Fruit fly (Drosophila melanogaster) whole organism, embryonic: ENCODE measurements around the gene CG18301.

Experiments used
- Atf3 ChIP-seq: fragments of 200-800 bp; sonication (Bioruptor generic); optimal IDR thresholded peaks from 3 replicates; lab custom pipeline; 2016; ENCODE audit warnings: missing biosample characterization, missing genetic modification characterization
- Bgb ChIP-seq: fragments of 200-800 bp; sonication (Bioruptor generic); IDR thresholded peaks from 2 replicates; pipeline ENCODE4 v1.3.6; 2022; ENCODE audit warnings: missing biosample characterization, missing genetic modification characterization; ENCODE audit not compliant: partially characterized antibody
- CG10431 ChIP-seq: fragments of 200-800 bp; sonication (Bioruptor generic); optimal IDR thresholded peaks from 3 replicates; lab custom pipeline; 2018; ENCODE audit warnings: missing biosample characterization, mild to moderate bottlenecking, missing genetic modification characterization
- CG10654 ChIP-seq: fragments of 200-800 bp; sonication (Bioruptor generic); optimal IDR thresholded peaks from 2 replicates; lab custom pipeline; 2016; ENCODE audit warnings: missing biosample characterization, missing genetic modification characterization
- CG12104 ChIP-seq: fragments of 200-800 bp; sonication (Bioruptor generic); optimal IDR thresholded peaks from 3 replicates; lab custom pipeline; 2016; ENCODE audit warnings: missing biosample characterization, missing genetic modification characterization
- CG14014 ChIP-seq: fragments of 200-800 bp; sonication (Bioruptor generic); IDR thresholded peaks from 2 replicates; pipeline ENCODE4 v1.3.6; 2022; ENCODE audit warnings: missing biosample characterization, missing genetic modification characterization
- CG17612 ChIP-seq: fragments of 200-800 bp; sonication (Bioruptor generic); IDR thresholded peaks from 2 replicates; pipeline ENCODE4 v1.3.6; 2022; ENCODE audit warnings: missing biosample characterization, missing genetic modification characterization
- CG17829 ChIP-seq: fragments of 200-800 bp; optimal IDR thresholded peaks from 2 replicates; lab custom pipeline; 2019; ENCODE audit warnings: missing biosample characterization, mild to moderate bottlenecking, missing genetic modification characterization, moderate library complexity
- CG2116 ChIP-seq: fragments of 200-800 bp; sonication (Bioruptor generic); optimal IDR thresholded peaks from 3 replicates; lab custom pipeline; 2018; ENCODE audit warnings: missing biosample characterization, mild to moderate bottlenecking, missing genetic modification characterization
- CG32532 ChIP-seq: fragments of 200-800 bp; sonication (Bioruptor generic); IDR thresholded peaks from 2 replicates; pipeline ENCODE4 v1.3.6; 2022; ENCODE audit warnings: missing biosample characterization, missing genetic modification characterization
- CG3281 ChIP-seq: fragments of 200-800 bp; sonication (Bioruptor generic); optimal IDR thresholded peaks from 3 replicates; lab custom pipeline; 2017; ENCODE audit warnings: missing biosample characterization, mild to moderate bottlenecking, missing genetic modification characterization
- CG34376 ChIP-seq: fragments of 200-800 bp; sonication (Bioruptor generic); optimal IDR thresholded peaks from 2 replicates; lab custom pipeline; 2018; ENCODE audit warnings: missing biosample characterization, mild to moderate bottlenecking, missing genetic modification characterization
- CG4360 ChIP-seq: fragments of 200-800 bp; sonication (Bioruptor generic); IDR thresholded peaks from 2 replicates; pipeline ENCODE4 v1.3.6; 2022; ENCODE audit warnings: missing biosample characterization, missing genetic modification characterization
- CG4424 ChIP-seq: fragments of 200-800 bp; sonication (Bioruptor generic); optimal IDR thresholded peaks from 3 replicates; lab custom pipeline; 2016; ENCODE audit warnings: missing biosample characterization, missing genetic modification characterization
- CG9932 ChIP-seq: fragments of 200-800 bp; sonication (Bioruptor generic); IDR thresholded peaks from 2 replicates; pipeline ENCODE4 v1.3.6; 2022; ENCODE audit warnings: missing biosample characterization, missing genetic modification characterization
- CHES-1-like ChIP-seq: fragments of 200-800 bp; sonication (Bioruptor generic); optimal IDR thresholded peaks from 2 replicates; lab custom pipeline; 2016; ENCODE audit warnings: missing biosample characterization, missing genetic modification characterization
- CTCF ChIP-seq: fragments of 200-800 bp; sonication (Bioruptor generic); optimal IDR thresholded peaks from 2 replicates; lab custom pipeline; 2017; ENCODE audit warnings: missing biosample characterization, mild to moderate bottlenecking, missing genetic modification characterization, moderate library complexity
- Dip3 ChIP-seq: fragments of 200-800 bp; sonication (Bioruptor generic); optimal IDR thresholded peaks from 3 replicates; lab custom pipeline; 2016; ENCODE audit warnings: missing biosample characterization, missing genetic modification characterization
- Eip74EF ChIP-seq, 2 experiments: fragments of 200-800 bp in 1 of 2; fragments of >200 bp in 1 of 2; sonication (Bioruptor generic) in 1 of 2; optimal IDR thresholded peaks; 2 replicates each; lab custom pipeline; 2017 to 2019; ENCODE audit warnings: missing biosample characterization in 2 of 2, missing genetic modification characterization in 2 of 2, mild to moderate bottlenecking in 1 of 2, moderate library complexity in 1 of 2
- Elba2 ChIP-seq: fragments of 200-800 bp; sonication (Bioruptor generic); optimal IDR thresholded peaks from 3 replicates; lab custom pipeline; 2016; ENCODE audit warnings: missing biosample characterization, missing genetic modification characterization
- Fer2 ChIP-seq: fragments of 200-800 bp; sonication (Bioruptor generic); optimal IDR thresholded peaks from 2 replicates; lab custom pipeline; 2018; ENCODE audit warnings: missing biosample characterization, mild to moderate bottlenecking, missing genetic modification characterization, moderate library complexity
- GATAe ChIP-seq: fragments of 200-800 bp; sonication (Bioruptor generic); conservative IDR thresholded peaks from 2 replicates; pipeline ENCODE4 v1.3.6; 2022; ENCODE audit warnings: missing biosample characterization, missing genetic modification characterization
- Lhr ChIP-seq: fragments of 200-800 bp; sonication (Bioruptor generic); optimal IDR thresholded peaks from 3 replicates; lab custom pipeline; 2017; ENCODE audit warnings: mild to moderate bottlenecking, missing biosample characterization, missing genetic modification reagents, missing genetic modification characterization
- Lim3 ChIP-seq: fragments of 200-800 bp; sonication (Bioruptor generic); IDR thresholded peaks from 2 replicates; pipeline ENCODE4 v1.3.6; 2022; ENCODE audit warnings: missing biosample characterization, missing genetic modification characterization
- Mes4 ChIP-seq: fragments of 200-800 bp; sonication (Bioruptor generic); optimal IDR thresholded peaks from 2 replicates; lab custom pipeline; 2016; ENCODE audit warnings: missing biosample characterization, missing genetic modification characterization
- NC2α ChIP-seq: fragments of 200-800 bp; sonication (Bioruptor generic); optimal IDR thresholded peaks from 2 replicates; lab custom pipeline; 2016; ENCODE audit warnings: missing biosample characterization, missing genetic modification characterization
- NC2β ChIP-seq: fragments of 200-800 bp; sonication (Bioruptor generic); optimal IDR thresholded peaks from 2 replicates; lab custom pipeline; 2016; ENCODE audit warnings: missing biosample characterization, missing genetic modification characterization
- Sox100B ChIP-seq: fragments of 200-800 bp; sonication (Bioruptor generic); optimal IDR thresholded peaks from 3 replicates; lab custom pipeline; 2018; ENCODE audit warnings: missing biosample characterization, mild to moderate bottlenecking, missing genetic modification characterization
- Spps ChIP-seq: fragments of 200-800 bp; sonication (Bioruptor generic); optimal IDR thresholded peaks from 2 replicates; lab custom pipeline; 2018; ENCODE audit warnings: missing biosample characterization, mild to moderate bottlenecking, missing genetic modification characterization
- ash1 ChIP-seq: fragments of 200-800 bp; sonication (Bioruptor generic); optimal IDR thresholded peaks from 2 replicates; lab custom pipeline; 2018; ENCODE audit warnings: missing biosample characterization, mild to moderate bottlenecking, missing genetic modification characterization
- ato ChIP-seq: fragments of 200-800 bp; sonication (Bioruptor generic); IDR thresholded peaks from 2 replicates; pipeline ENCODE4 v1.3.6; 2022; ENCODE audit warnings: missing biosample characterization, missing genetic modification characterization; ENCODE audit not compliant: partially characterized antibody
- bowl ChIP-seq: fragments of 200-800 bp; sonication (Bioruptor generic); IDR thresholded peaks from 2 replicates; pipeline ENCODE4 v1.3.6; 2022; ENCODE audit warnings: missing biosample characterization, missing genetic modification characterization
- caup ChIP-seq: fragments of 200-800 bp; sonication (Bioruptor generic); optimal IDR thresholded peaks from 3 replicates; lab custom pipeline; 2017; ENCODE audit warnings: missing biosample characterization, mild to moderate bottlenecking, missing genetic modification characterization, moderate library complexity; ENCODE audit not compliant: severe bottlenecking
- cg ChIP-seq: fragments of 200-800 bp; sonication (Bioruptor generic); optimal IDR thresholded peaks from 3 replicates; lab custom pipeline; 2019; ENCODE audit warnings: missing biosample characterization, mild to moderate bottlenecking, missing genetic modification characterization, moderate library complexity
- dan ChIP-seq: fragments of 200-800 bp; sonication (Bioruptor generic); IDR thresholded peaks from 2 replicates; pipeline ENCODE4 v1.3.6; 2022; ENCODE audit warnings: missing biosample characterization, missing genetic modification characterization
- danr ChIP-seq: fragments of 200-800 bp; sonication (Bioruptor generic); IDR thresholded peaks from 2 replicates; pipeline ENCODE4 v1.3.6; 2022; ENCODE audit warnings: missing biosample characterization, missing genetic modification characterization
- dimm ChIP-seq: fragments of 200-800 bp; sonication (Bioruptor generic); IDR thresholded peaks from 2 replicates; pipeline ENCODE4 v1.3.6; 2022; ENCODE audit warnings: missing biosample characterization, missing genetic modification characterization
- dmrt99B ChIP-seq: fragments of 200-800 bp; sonication (Bioruptor generic); optimal IDR thresholded peaks from 2 replicates; lab custom pipeline; 2018; ENCODE audit warnings: missing biosample characterization, mild to moderate bottlenecking, missing genetic modification characterization, moderate library complexity
- gfzf ChIP-seq: fragments of 200-800 bp; sonication (Bioruptor generic); optimal IDR thresholded peaks from 2 replicates; lab custom pipeline; 2016; ENCODE audit warnings: missing biosample characterization, mild to moderate bottlenecking, missing genetic modification characterization, moderate library complexity
- jing ChIP-seq: fragments of 200-800 bp; sonication (Bioruptor generic); optimal IDR thresholded peaks from 2 replicates; lab custom pipeline; 2018; ENCODE audit warnings: missing biosample characterization, mild to moderate bottlenecking, missing genetic modification characterization
- ken ChIP-seq: fragments of 200-800 bp; sonication (Bioruptor generic); IDR thresholded peaks from 3 replicates; pipeline ENCODE4 v1.3.6; 2022; ENCODE audit warnings: missing biosample characterization, missing genetic modification characterization
- kni ChIP-seq: fragments of 200-800 bp; sonication (Bioruptor generic); optimal IDR thresholded peaks from 3 replicates; lab custom pipeline; 2017; ENCODE audit warnings: mild to moderate bottlenecking, missing biosample characterization, missing genetic modification reagents, missing genetic modification characterization
- knrl ChIP-seq: fragments of 200-800 bp; sonication (Bioruptor generic); IDR thresholded peaks from 3 replicates; pipeline ENCODE4 v1.3.6; 2022; ENCODE audit warnings: missing biosample characterization, missing genetic modification characterization; ENCODE audit not compliant: partially characterized antibody
- lov ChIP-seq, 2 experiments: fragments of 200-800 bp in 1 of 2; fragments of >200 bp in 1 of 2; sonication (Bioruptor generic) in 1 of 2; IDR thresholded peaks in 1 of 2; optimal IDR thresholded peaks in 1 of 2; 2 replicates in 1 of 2; 3 replicates in 1 of 2; pipeline versions ENCODE4 v1.3.6 to Lab custom; 2017 to 2022; ENCODE audit warnings: missing biosample characterization in 1 of 2, missing genetic modification characterization in 1 of 2
- pb ChIP-seq: fragments of 200-800 bp; sonication (Bioruptor generic); optimal IDR thresholded peaks from 3 replicates; lab custom pipeline; 2016; ENCODE audit warnings: missing biosample characterization, missing genetic modification characterization
- psq ChIP-seq: fragments of 200-800 bp; sonication (Bioruptor generic); optimal IDR thresholded peaks from 2 replicates; lab custom pipeline; 2017; ENCODE audit warnings: missing biosample characterization, missing genetic modification characterization
- sens ChIP-seq: fragments of 200-800 bp; sonication (Bioruptor generic); peaks from one replicate; lab custom pipeline; 2016; ENCODE audit warnings: missing biosample characterization, missing genetic modification characterization
- tna ChIP-seq: fragments of 200-800 bp; sonication (Bioruptor generic); IDR thresholded peaks from 2 replicates; pipeline ENCODE4 v1.3.6; 2022; ENCODE audit warnings: missing biosample characterization, missing genetic modification characterization; ENCODE audit not compliant: partially characterized antibody
- zen2 ChIP-seq: fragments of 200-800 bp; sonication (Bioruptor generic); IDR thresholded peaks from 3 replicates; pipeline ENCODE4 v1.3.6; 2022; ENCODE audit warnings: missing biosample characterization, missing genetic modification characterization; ENCODE audit not compliant: partially characterized antibody
- zfh2 ChIP-seq: fragments of 200-800 bp; sonication (Bioruptor generic); optimal IDR thresholded peaks from 2 replicates; lab custom pipeline; 2016; ENCODE audit warnings: missing biosample characterization, missing genetic modification characterization

The CG18301 gene

DNA sequence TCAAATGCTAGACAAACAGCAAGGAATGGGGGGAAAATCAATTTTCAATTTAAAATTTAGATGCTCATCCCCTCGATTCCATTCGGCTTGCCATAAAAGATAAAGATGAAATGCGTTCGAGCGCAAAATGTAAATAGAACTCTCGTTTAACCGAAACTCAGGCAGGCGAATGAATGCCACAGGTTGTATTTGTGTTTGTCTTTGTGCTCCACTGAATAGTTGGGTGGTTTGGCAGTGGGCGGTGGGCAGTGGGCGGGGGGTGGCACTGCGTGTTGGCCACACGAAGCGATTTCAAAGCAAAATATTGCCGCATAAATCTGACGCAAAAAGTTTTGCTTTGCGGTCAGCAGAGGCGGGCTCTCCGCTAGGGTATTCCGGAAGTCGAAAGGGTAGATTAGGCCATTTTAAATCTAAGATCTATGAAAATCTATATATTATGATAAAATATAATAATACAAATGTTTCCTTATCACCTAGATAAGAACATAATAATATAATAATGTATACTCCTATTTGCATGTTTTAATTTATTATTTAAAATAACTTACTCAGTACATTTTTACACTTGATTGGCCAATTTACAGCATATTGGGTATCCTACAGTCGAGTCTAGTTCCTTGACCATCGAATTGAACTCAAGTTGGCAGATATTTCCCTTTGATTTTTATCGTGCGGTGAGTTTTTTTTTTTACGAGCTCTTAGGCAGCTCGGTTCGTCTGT, 9.3 kb upstream of the CG18301 start (continued):
- peak; percentile 42; the same call in 1 of the 2 replicates for TF ChIP-seq CG9932
- TF ChIP-seq CG10431 (GFP tag; lab: Kevin White, UChicago): no peak
- TF ChIP-seq bowl (GFP tag; lab: Robert Waterston, UW): no peak
- TF ChIP-seq GATAe (GFP tag; lab: Robert Waterston, UW): no peak
- no peak for TF ChIP-seq ash1
- TF ChIP-seq Fer2 (tag; lab: Kevin White, UChicago): no peak
- no peak for TF ChIP-seq gfzf (GFP tag; lab: Kevin White, UChicago)
- TF ChIP-seq Spps (tag; lab: Kevin White, UChicago): no peak
- no peak for TF ChIP-seq knrl (GFP tag; lab: Robert Waterston, UW)
- no peak for TF ChIP-seq pb
- no peak for TF ChIP-seq Atf3 (GFP tag; lab: Kevin White, UChicago)
- TF ChIP-seq Lhr (GFP tag; lab: Kevin White, UChicago): no peak
- TF ChIP-seq cg (GFP tag; lab: Kevin White, UChicago): no peak
- TF ChIP-seq jing: no peak
- TF ChIP-seq Sox100B (GFP tag; lab: Kevin White, UChicago): peak; percentile 68
- peak; percentile 5 for TF ChIP-seq CG2116 (GFP tag; lab: Kevin White, UChicago)
- TF ChIP-seq dan (GFP tag; lab: Robert Waterston, UW): no peak
- no peak for TF ChIP-seq Dip3 (GFP tag; lab: Kevin White, UChicago)
- peak; percentile 38 for TF ChIP-seq CG4424
- peak; percentile 45; the same call in 1 of the 2 replicates for TF ChIP-seq CG32532 (GFP tag; lab: Robert Waterston, UW)
- TF ChIP-seq NC2β (GFP tag; lab: Kevin White, UChicago): no peak
- TF ChIP-seq CG12104 (GFP tag; lab: Kevin White, UChicago): peak; percentile 69
- TF ChIP-seq CG34376 (GFP tag; lab: Kevin White, UChicago): no peak
- peak; percentile 67 for TF ChIP-seq CG3281
- TF ChIP-seq CG14014: peak; percentile 25; the same call in 1 of the 2 replicates
- TF ChIP-seq Lim3 (GFP tag; lab: Robert Waterston, UW): no peak
- TF ChIP-seq caup: peak; percentile 21
- TF ChIP-seq zen2 (GFP tag; lab: Robert Waterston, UW): no peak
- TF ChIP-seq danr (GFP tag; lab: Robert Waterston, UW): peak; percentile 51
- TF ChIP-seq ato (GFP tag; lab: Robert Waterston, UW): no peak
- TF ChIP-seq Eip74EF (GFP tag; optimal IDR thresholded peaks at IDR 0.05; lab: Kevin White, UChicago): peak in 1 of 2 experiments; percentile 53
- TF ChIP-seq sens (GFP tag; lab: Kevin White, UChicago): peak; percentile 64
- no peak for TF ChIP-seq lov (optimal IDR thresholded peaks at IDR 0.05; lab: Kevin White, UChicago)
- TF ChIP-seq lov (GFP tag; IDR thresholded peaks at IDR 0.05; lab: Robert Waterston, UW): no peak
- no peak for TF ChIP-seq NC2α
- TF ChIP-seq psq (GFP tag; lab: Kevin White, UChicago): no peak
- TF ChIP-seq CG10654 (GFP tag; lab: Kevin White, UChicago): peak; percentile 17
- TF ChIP-seq CG4360 (GFP tag; lab: Robert Waterston, UW): no peak
- no peak for TF ChIP-seq CG17612 (GFP tag; lab: Robert Waterston, UW)
- no peak for TF ChIP-seq zfh2 (GFP tag; lab: Kevin White, UChicago)
- no peak for TF ChIP-seq Mes4
- no peak for TF ChIP-seq ken (GFP tag; lab: Robert Waterston, UW)
- TF ChIP-seq Elba2 (GFP tag; lab: Kevin White, UChicago): no peak
- TF ChIP-seq kni (GFP tag; lab: Kevin White, UChicago): no peak
- no peak for TF ChIP-seq tna (GFP tag; lab: Robert Waterston, UW)
- TF ChIP-seq CTCF: no peak
- TF ChIP-seq CG17829 (tag; lab: Kevin White, UChicago): peak; percentile 37
- TF ChIP-seq dmrt99B (tag; lab: Kevin White, UChicago): peak; percentile 74
- no peak for TF ChIP-seq Bgb
- no peak for TF ChIP-seq dimm (GFP tag; lab: Robert Waterston, UW)
- no peak for TF ChIP-seq CHES-1-like
